Worm (Caenorhabditis elegans) whole organism, L1 larva: ENCODE data around the gene F41G3.6.
A peak's percentile ranks its signal among the peaks of the same experiment; 100 is the strongest.

Experiments used
- aly-2 ChIP-seq: fragments of 150-350 bp; optimal IDR thresholded peaks from 2 replicates; lab custom pipeline; 2014; ENCODE audit warnings: missing biosample characterization, missing genetic modification characterization
- blmp-1 ChIP-seq: fragments of 150-350 bp; optimal IDR thresholded peaks from 2 replicates; lab custom pipeline; 2014; ENCODE audit warnings: missing biosample characterization, missing genetic modification characterization
- ceh-63 ChIP-seq: fragments of 200-800 bp; sonication (Bioruptor generic); optimal IDR thresholded peaks from 2 replicates; lab custom pipeline; 2018; ENCODE audit warnings: mild to moderate bottlenecking, missing genetic modification characterization, missing compliant biosample characterization
- ceh-82 ChIP-seq, 3 experiments: fragments of 150-350 bp in 1 of 3; sonication (generic microtip) in 2 of 3; optimal IDR thresholded peaks; 2 replicates each; lab custom pipeline; 2014 to 2017; ENCODE audit warnings: missing biosample characterization in 3 of 3, missing genetic modification characterization in 3 of 3
- dsc-1 ChIP-seq: sonication (generic microtip); optimal IDR thresholded peaks from 2 replicates; lab custom pipeline; 2016; ENCODE audit warnings: mild to moderate bottlenecking, missing genetic modification characterization, missing compliant biosample characterization
- efl-1 ChIP-seq, 4 experiments: fragments of 150-350 bp; optimal IDR thresholded peaks in 3 of 4; peaks in 1 of 4; 1 replicate in 1 of 4; 2 replicates in 3 of 4; lab custom pipeline; 2014; ENCODE audit warnings: missing biosample characterization in 2 of 4, missing genetic modification characterization in 2 of 4, missing genetic modification reagents in 2 of 4
- egl-13 ChIP-seq: sonication (generic microtip); optimal IDR thresholded peaks from 2 replicates; lab custom pipeline; 2016; ENCODE audit warnings: missing genotype, missing genetic modification reagents, missing genetic modification characterization, missing compliant biosample characterization
- egl-27 ChIP-seq, 2 experiments: fragments of 150-350 bp in 1 of 2; sonication (generic microtip); optimal IDR thresholded peaks; 3 replicates each; lab custom pipeline; 2017 to 2018; ENCODE audit warnings: missing biosample characterization in 2 of 2, missing genetic modification characterization in 2 of 2, missing genetic modification reagents in 2 of 2
- elt-3 ChIP-seq, 6 experiments: fragments of 150-350 bp in 1 of 6; sonication (generic microtip); optimal IDR thresholded peaks; 2 replicates each; lab custom pipeline; 2017 to 2018; ENCODE audit warnings: missing biosample characterization in 6 of 6, missing genetic modification characterization in 6 of 6, inconsistent platforms in 1 of 6
- ets-5 ChIP-seq: fragments of 200-800 bp; sonication (Bioruptor generic); IDR thresholded peaks from 2 replicates; pipeline ENCODE4 v1.3.6; 2022; ENCODE audit warnings: missing genetic modification characterization, missing compliant biosample characterization
- fkh-10 ChIP-seq: sonication (generic microtip); optimal IDR thresholded peaks from 2 replicates; lab custom pipeline; 2017; ENCODE audit warnings: missing biosample characterization, missing genetic modification reagents, missing genetic modification characterization
- fkh-8 ChIP-seq: sonication (generic microtip); optimal IDR thresholded peaks from 2 replicates; lab custom pipeline; 2016; ENCODE audit warnings: mild to moderate bottlenecking, missing genetic modification characterization, missing compliant biosample characterization
- fos-1 ChIP-seq: fragments of 150-350 bp; optimal IDR thresholded peaks from 2 replicates; lab custom pipeline; 2014; ENCODE audit warnings: missing biosample characterization, missing genetic modification characterization
- hlh-4 ChIP-seq: sonication (generic microtip); optimal IDR thresholded peaks from 2 replicates; lab custom pipeline; 2016; ENCODE audit warnings: mild to moderate bottlenecking, missing genetic modification characterization, missing compliant biosample characterization
- irx-1 ChIP-seq: sonication (generic microtip); optimal IDR thresholded peaks from 2 replicates; lab custom pipeline; 2016; ENCODE audit warnings: missing genetic modification characterization, missing compliant biosample characterization
- isw-1 ChIP-seq: fragments of 200-800 bp; sonication (Bioruptor generic); IDR thresholded peaks from 2 replicates; pipeline ENCODE4 v1.3.6; 2022; ENCODE audit warnings: missing genetic modification characterization, missing compliant biosample characterization
- jun-1 ChIP-seq: fragments of 150-350 bp; optimal IDR thresholded peaks from 2 replicates; lab custom pipeline; 2014; ENCODE audit warnings: missing biosample characterization, missing genetic modification reagents, missing genetic modification characterization
- lin-13 ChIP-seq: fragments of 150-350 bp; optimal IDR thresholded peaks from 2 replicates; lab custom pipeline; 2014; ENCODE audit warnings: missing biosample characterization, missing genetic modification reagents, missing genetic modification characterization
- lin-14 ChIP-seq: fragments of 200-800 bp; sonication (Bioruptor generic); optimal IDR thresholded peaks from 2 replicates; lab custom pipeline; 2018; ENCODE audit warnings: mild to moderate bottlenecking, missing genetic modification characterization, moderate library complexity, missing compliant biosample characterization
- lin-15B ChIP-seq: fragments of 150-350 bp; sonication (generic microtip); optimal IDR thresholded peaks from 3 replicates; lab custom pipeline; 2014; ENCODE audit warnings: missing biosample characterization, missing genetic modification characterization
- lin-35 ChIP-seq, 2 experiments: fragments of 150-350 bp; optimal IDR thresholded peaks; 2 replicates each; lab custom pipeline; 2014; ENCODE audit warnings: missing biosample characterization in 2 of 2, missing genetic modification characterization in 2 of 2, missing genetic modification reagents in 2 of 2
- lin-39 ChIP-seq: fragments of 150-350 bp; optimal IDR thresholded peaks from 2 replicates; lab custom pipeline; 2014; ENCODE audit warnings: missing biosample characterization, missing genetic modification reagents, missing genetic modification characterization
- lir-3 ChIP-seq: sonication (generic microtip); optimal IDR thresholded peaks from 2 replicates; lab custom pipeline; 2016; ENCODE audit warnings: mild to moderate bottlenecking, missing genetic modification characterization, moderate library complexity, missing compliant biosample characterization; ENCODE audit not compliant: poor library complexity
- lsy-2 ChIP-seq, 2 experiments: fragments of 150-350 bp; optimal IDR thresholded peaks; 2 replicates each; lab custom pipeline; 2014; ENCODE audit warnings: missing biosample characterization in 2 of 2, missing genetic modification characterization in 2 of 2
- mdl-1 ChIP-seq, 2 experiments: fragments of 150-350 bp; optimal IDR thresholded peaks; 2 replicates each; lab custom pipeline; 2014 to 2017; ENCODE audit warnings: missing biosample characterization in 2 of 2, missing genetic modification characterization in 2 of 2, inconsistent platforms in 1 of 2
- mep-1 ChIP-seq: fragments of 150-350 bp; optimal IDR thresholded peaks from 2 replicates; lab custom pipeline; 2014; ENCODE audit warnings: missing biosample characterization, missing genetic modification characterization
- nhr-11 ChIP-seq: fragments of 150-350 bp; optimal IDR thresholded peaks from 2 replicates; lab custom pipeline; 2014; ENCODE audit warnings: missing biosample characterization, missing genetic modification characterization
- nhr-12 ChIP-seq: sonication (generic microtip); optimal IDR thresholded peaks from 2 replicates; lab custom pipeline; 2017; ENCODE audit warnings: missing biosample characterization, missing genetic modification characterization
- nhr-19 ChIP-seq: fragments of 200-800 bp; sonication (Bioruptor generic); conservative IDR thresholded peaks from 2 replicates; pipeline ENCODE4 v1.3.6; 2022; ENCODE audit warnings: missing genetic modification characterization, missing compliant biosample characterization
- nhr-20 ChIP-seq: sonication (generic microtip); optimal IDR thresholded peaks from 2 replicates; lab custom pipeline; 2016; ENCODE audit warnings: mild to moderate bottlenecking, missing genetic modification characterization, missing compliant biosample characterization
- nhr-237 ChIP-seq: fragments of 150-350 bp; optimal IDR thresholded peaks from 2 replicates; lab custom pipeline; 2014; ENCODE audit warnings: missing biosample characterization, missing genetic modification characterization
- nhr-28 ChIP-seq: fragments of 150-350 bp; optimal IDR thresholded peaks from 2 replicates; lab custom pipeline; 2014; ENCODE audit warnings: missing biosample characterization, missing genetic modification characterization
- nhr-71 ChIP-seq: sonication (generic microtip); optimal IDR thresholded peaks from 2 replicates; lab custom pipeline; 2016; ENCODE audit warnings: mild to moderate bottlenecking, missing genetic modification characterization, moderate library complexity, missing compliant biosample characterization
- nhr-76 ChIP-seq: sonication (generic microtip); optimal IDR thresholded peaks from 2 replicates; lab custom pipeline; 2017; ENCODE audit warnings: missing biosample characterization, missing genetic modification characterization
- pag-3 ChIP-seq: sonication (generic microtip); optimal IDR thresholded peaks from 2 replicates; lab custom pipeline; 2017; ENCODE audit warnings: missing genetic modification characterization, mild to moderate bottlenecking, missing compliant biosample characterization, antibody characterized with exemption, borderline replicate concordance; ENCODE audit not compliant: insufficient read depth
- pqm-1 ChIP-seq: sonication (generic microtip); optimal IDR thresholded peaks from 3 replicates; lab custom pipeline; 2017; ENCODE audit warnings: missing biosample characterization, missing genetic modification characterization
- rnt-1 ChIP-seq: sonication (generic microtip); optimal IDR thresholded peaks from 2 replicates; lab custom pipeline; 2016; ENCODE audit warnings: mild to moderate bottlenecking, missing genetic modification characterization, moderate library complexity, missing compliant biosample characterization
- skn-1 ChIP-seq: fragments of 150-350 bp; optimal IDR thresholded peaks from 2 replicates; lab custom pipeline; 2014; ENCODE audit warnings: missing biosample characterization, missing genetic modification characterization
- snu-23 ChIP-seq: sonication (generic microtip); optimal IDR thresholded peaks from 2 replicates; lab custom pipeline; 2016; ENCODE audit warnings: missing genetic modification characterization, missing compliant biosample characterization
- sox-4 ChIP-seq: sonication (generic microtip); optimal IDR thresholded peaks from 2 replicates; lab custom pipeline; 2016; ENCODE audit warnings: missing genetic modification characterization, missing compliant biosample characterization
- sup-37 ChIP-seq: fragments of 200-800 bp; sonication (Bioruptor generic); optimal IDR thresholded peaks from 2 replicates; lab custom pipeline; 2018; ENCODE audit warnings: mild to moderate bottlenecking, missing genetic modification characterization, missing compliant biosample characterization
- swsn-7 ChIP-seq: sonication (generic microtip); optimal IDR thresholded peaks from 2 replicates; lab custom pipeline; 2016; ENCODE audit warnings: missing genetic modification characterization, missing compliant biosample characterization
- unc-130 ChIP-seq: fragments of 150-350 bp; optimal IDR thresholded peaks from 2 replicates; lab custom pipeline; 2017; ENCODE audit warnings: missing biosample characterization, missing genetic modification characterization, inconsistent platforms
- unc-62 ChIP-seq: fragments of 150-350 bp; optimal IDR thresholded peaks from 2 replicates; lab custom pipeline; 2014; ENCODE audit warnings: missing biosample characterization, missing genetic modification reagents, missing genetic modification characterization
- unc-86 ChIP-seq: sonication (generic microtip); optimal IDR thresholded peaks from 2 replicates; lab custom pipeline; 2016; ENCODE audit warnings: missing genetic modification characterization, missing compliant biosample characterization
- unc-98 ChIP-seq: fragments of 200-800 bp; sonication (Bioruptor generic); IDR thresholded peaks from 2 replicates; pipeline ENCODE4 v1.3.6; 2022; ENCODE audit warnings: missing genetic modification characterization, missing compliant biosample characterization
- xbp-1 ChIP-seq: sonication (generic microtip); optimal IDR thresholded peaks from 2 replicates; lab custom pipeline; 2016; ENCODE audit warnings: missing genetic modification characterization, missing compliant biosample characterization
- zag-1 ChIP-seq: fragments of 150-350 bp; optimal IDR thresholded peaks from 2 replicates; lab custom pipeline; 2014; ENCODE audit warnings: missing biosample characterization, missing genetic modification characterization

The F41G3.6 gene

ce11 chrII:6726814-6727213, 15.9 kb upstream of the F41G3.6 start:
- TF ChIP-seq snu-23 (no peak), ets-5 (GFP tag; lab: Robert Waterston, UW) (no peak), fos-1 (tag; lab: Kevin White, UChicago) (no peak), irx-1 (tag; lab: Kevin White, UChicago) (no peak), hlh-4 (tag; lab: Kevin White, UChicago) (no peak), pqm-1 (tag; lab: Kevin White, UChicago) (no peak), lin-14 (GFP tag; lab: Kevin White, UChicago) (peak; percentile 32), sox-4 (no peak), nhr-12 (tag; lab: Kevin White, UChicago) (no peak), pag-3 (tag; lab: Kevin White, UChicago) (no peak), xbp-1 (tag; lab: Kevin White, UChicago) (no peak), dsc-1 (tag; lab: Kevin White, UChicago) (peak; percentile 52)

ce11 chrII:6729331-6729730, 13.4 kb upstream of the F41G3.6 start, which contains the start of gene T14B4.8:
Gene T14B4.8, minus strand, starts transcription at chrII:6729390.
- TF ChIP-seq mep-1 (tag; lab: Kevin White, UChicago): no peak
- TF ChIP-seq lsy-2 (tag; optimal IDR thresholded peaks at IDR 0.05; lab: Kevin White, UChicago): peak in 1 of 2 experiments; percentile 27
- TF ChIP-seq sup-37: no peak
- TF ChIP-seq nhr-19: no peak
- TF ChIP-seq irx-1 (tag; lab: Kevin White, UChicago): no peak
- no peak for TF ChIP-seq ceh-63 (GFP tag; lab: Kevin White, UChicago)
- TF ChIP-seq nhr-20: no peak
- no peak for TF ChIP-seq egl-13
- peak; percentile 13 to 41 for TF ChIP-seq efl-1 (optimal IDR thresholded peaks at IDR 0.05; lab: Kevin White, UChicago)
- TF ChIP-seq efl-1 (GFP tag; optimal IDR thresholded peaks at IDR 0.05 in 1 of 2; lab: Kevin White, UChicago): peak in 1 of 2 experiments; percentile 50
- TF ChIP-seq jun-1: no peak
- TF ChIP-seq fkh-10 (GFP tag; lab: Kevin White, UChicago): peak; percentile 33
- no peak for TF ChIP-seq unc-98 (GFP tag; lab: Robert Waterston, UW)
- no peak for TF ChIP-seq lir-3 (tag; lab: Kevin White, UChicago)
- no peak for TF ChIP-seq nhr-11 (tag; lab: Kevin White, UChicago)
- TF ChIP-seq lin-15B (tag; lab: Kevin White, UChicago): no peak
- no peak for TF ChIP-seq nhr-76 (tag; lab: Kevin White, UChicago)
- TF ChIP-seq aly-2 (tag; lab: Kevin White, UChicago): no peak
- no peak for TF ChIP-seq nhr-237 (tag; lab: Kevin White, UChicago)
- no peak for TF ChIP-seq swsn-7 (tag; lab: Kevin White, UChicago)
- no peak for TF ChIP-seq sox-4
- TF ChIP-seq blmp-1 (tag; lab: Kevin White, UChicago): no peak
- TF ChIP-seq ceh-82 (tag; optimal IDR thresholded peaks at IDR 0.05; lab: Kevin White, UChicago): peak in 1 of 3 experiments; percentile 32
- no peak for TF ChIP-seq fkh-8 (tag; lab: Kevin White, UChicago)
- no peak for TF ChIP-seq lin-39 (tag; lab: Kevin White, UChicago)
- TF ChIP-seq unc-86 (tag; lab: Kevin White, UChicago): no peak
- no peak for TF ChIP-seq nhr-28 (tag; lab: Kevin White, UChicago)
- TF ChIP-seq lin-35 (GFP tag; optimal IDR thresholded peaks at IDR 0.05; lab: Kevin White, UChicago): peak in 1 of 2 experiments; percentile 11
- TF ChIP-seq unc-62 (GFP tag; lab: Kevin White, UChicago): no peak
- TF ChIP-seq mdl-1 (tag; optimal IDR thresholded peaks at IDR 0.05; lab: Kevin White, UChicago): no peak
- TF ChIP-seq nhr-71 (tag; lab: Kevin White, UChicago): peak; percentile 33
- TF ChIP-seq egl-27 (tag; optimal IDR thresholded peaks at IDR 0.05; lab: Kevin White, UChicago): no peak
- TF ChIP-seq rnt-1 (tag; lab: Kevin White, UChicago): peak; percentile 17
- TF ChIP-seq unc-130 (tag; lab: Kevin White, UChicago): no peak
- no peak for TF ChIP-seq zag-1
- TF ChIP-seq lin-14 (GFP tag; lab: Kevin White, UChicago): peak; percentile 69
- no peak for TF ChIP-seq elt-3 (tag; optimal IDR thresholded peaks at IDR 0.05; lab: Kevin White, UChicago)
- no peak for TF ChIP-seq skn-1
- TF ChIP-seq isw-1: peak; percentile 6; the same call in 1 of the 2 replicates
- no peak for TF ChIP-seq lin-13
- TF ChIP-seq, all 84 proteins: peak for 9
